Fruit fly (Drosophila melanogaster) Kc167 (cell line): ENCODE results near the gene CG3556.

Experiments
- psq ChIP-seq: fragments of >200 bp; optimal IDR thresholded peaks from 2 replicates; lab custom pipeline; 2017; ENCODE audit warnings: missing external identifiers
- ttk ChIP-seq: sonication (Bioruptor generic); optimal IDR thresholded peaks from 2 replicates; lab custom pipeline; 2017; ENCODE audit warnings: missing external identifiers

- TF ChIP-seq ttk (lab: Kevin White, UChicago) (no peak), psq (lab: Kevin White, UChicago) (no peak)
These were observed 3.3 kb upstream of the CG3556 start for dm6 chrX:4526754-4527153.
